Fruit fly (Drosophila melanogaster) whole organism, embryonic: ENCODE data around the gene CG32373.

Experiments
- CG11398 ChIP-seq: fragments of 200-800 bp; sonication (Bioruptor generic); optimal IDR thresholded peaks from 2 replicates; lab custom pipeline; 2016; ENCODE audit warnings: missing biosample characterization, missing genetic modification characterization
- CG4707 ChIP-seq: fragments of 200-800 bp; sonication (Bioruptor generic); optimal IDR thresholded peaks from 2 replicates; lab custom pipeline; 2018; ENCODE audit warnings: missing biosample characterization, mild to moderate bottlenecking, missing genetic modification characterization, moderate library complexity
- Fer2 ChIP-seq: fragments of 200-800 bp; sonication (Bioruptor generic); optimal IDR thresholded peaks from 2 replicates; lab custom pipeline; 2018; ENCODE audit warnings: missing biosample characterization, mild to moderate bottlenecking, missing genetic modification characterization, moderate library complexity
- Hr39 ChIP-seq: fragments of >200 bp; optimal IDR thresholded peaks from 2 replicates; lab custom pipeline; 2017
- Poxn ChIP-seq: fragments of 200-800 bp; sonication (Bioruptor generic); IDR thresholded peaks from 2 replicates; pipeline ENCODE4 v1.3.6; 2022; ENCODE audit warnings: missing biosample characterization, missing genetic modification characterization
- TFAM ChIP-seq: fragments of 200-800 bp; sonication (Bioruptor generic); optimal IDR thresholded peaks from 2 replicates; lab custom pipeline; 2017; ENCODE audit warnings: missing biosample characterization, missing genetic modification characterization, inconsistent platforms
- dysf ChIP-seq: fragments of 200-800 bp; sonication (Bioruptor generic); IDR thresholded peaks from 3 replicates; pipeline ENCODE4 v1.3.6; 2022; ENCODE audit warnings: missing biosample characterization, missing genetic modification characterization
- ken ChIP-seq: fragments of 200-800 bp; sonication (Bioruptor generic); IDR thresholded peaks from 3 replicates; pipeline ENCODE4 v1.3.6; 2022; ENCODE audit warnings: missing biosample characterization, missing genetic modification characterization
- p53 ChIP-seq: fragments of 200-800 bp; sonication (Bioruptor generic); optimal IDR thresholded peaks from 2 replicates; lab custom pipeline; 2016; ENCODE audit warnings: missing biosample characterization, missing genetic modification characterization

dm6 chr3L:7650968-7651367 is 620 bp downstream of the CG32373 start, which contains the start of gene PGRP-SD:
- TF ChIP-seq Hr39 (lab: Kevin White, UChicago) = no peak
- no peak for TF ChIP-seq Poxn (GFP tag; lab: Robert Waterston, UW)
- no peak for TF ChIP-seq Fer2 (tag; lab: Kevin White, UChicago)
- TF ChIP-seq TFAM (GFP tag; lab: Kevin White, UChicago) = no peak
- no peak for TF ChIP-seq p53 (GFP tag; lab: Kevin White, UChicago)
- no peak for TF ChIP-seq CG4707 (GFP tag; lab: Kevin White, UChicago)
- no peak for TF ChIP-seq CG11398
- no peak for TF ChIP-seq dysf
- no peak for TF ChIP-seq ken
